Fruit fly (Drosophila melanogaster): ENCODE data around the gene Sfp96F.

Gene Sfp96F

DNA sequence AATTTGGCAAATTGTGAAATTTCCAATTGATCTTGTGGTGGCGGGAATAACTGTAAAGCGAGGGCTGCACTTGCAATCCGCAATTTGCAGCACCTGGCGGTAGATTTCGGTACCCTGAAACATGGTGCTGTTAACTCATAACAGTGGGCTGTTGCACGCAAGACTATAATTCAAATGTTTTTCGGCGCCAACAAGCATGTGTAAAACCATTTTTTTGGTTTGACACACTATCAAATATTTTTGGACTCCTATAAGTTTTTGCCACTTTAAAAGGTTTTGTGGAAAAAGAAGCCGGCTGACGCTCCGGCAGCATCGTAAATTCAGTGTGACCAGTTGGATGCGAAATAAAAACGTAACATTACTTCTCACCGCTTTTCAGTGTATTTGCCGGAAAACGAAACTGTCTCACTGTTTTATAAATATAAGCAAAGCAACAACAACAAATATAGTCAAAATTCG lies 21.2 kb upstream of the Sfp96F start, which contains the start of the genes CG14545 and CG5886:
TSS of gene CG14545 (minus strand) at position 68 of the 459 bp plus-strand sequence.
TSS of gene CG5886 (plus strand) at position 409 of the 459 bp plus-strand sequence.
- TF ChIP-seq Ets98B (GFP tag; IDR thresholded peaks at IDR 0.05) (no peak), Pif1A (GFP tag; optimal IDR thresholded peaks at IDR 0.05) (no peak), CG34367 (tag; optimal IDR thresholded peaks at IDR 0.05) (no peak), CG10348 (GFP tag; IDR thresholded peaks at IDR 0.05) (no peak), CG8159 (tag; optimal IDR thresholded peaks at IDR 0.05) (no peak), CG13204 (GFP tag; optimal IDR thresholded peaks at IDR 0.05) (no peak), CG15710 (tag; optimal IDR thresholded peaks at IDR 0.05) (no peak), CG8301 (tag; optimal IDR thresholded peaks at IDR 0.05) (no peak), CG14655 (GFP tag; optimal IDR thresholded peaks at IDR 0.05) (no peak), CG9948 (tag; optimal IDR thresholded peaks at IDR 0.05) (no peak), CG17806 (tag; optimal IDR thresholded peaks at IDR 0.05) (no peak), CG12605 (GFP tag; IDR thresholded peaks at IDR 0.05) (no peak), Snoo (tag; optimal IDR thresholded peaks at IDR 0.05) (no peak)

DNA sequence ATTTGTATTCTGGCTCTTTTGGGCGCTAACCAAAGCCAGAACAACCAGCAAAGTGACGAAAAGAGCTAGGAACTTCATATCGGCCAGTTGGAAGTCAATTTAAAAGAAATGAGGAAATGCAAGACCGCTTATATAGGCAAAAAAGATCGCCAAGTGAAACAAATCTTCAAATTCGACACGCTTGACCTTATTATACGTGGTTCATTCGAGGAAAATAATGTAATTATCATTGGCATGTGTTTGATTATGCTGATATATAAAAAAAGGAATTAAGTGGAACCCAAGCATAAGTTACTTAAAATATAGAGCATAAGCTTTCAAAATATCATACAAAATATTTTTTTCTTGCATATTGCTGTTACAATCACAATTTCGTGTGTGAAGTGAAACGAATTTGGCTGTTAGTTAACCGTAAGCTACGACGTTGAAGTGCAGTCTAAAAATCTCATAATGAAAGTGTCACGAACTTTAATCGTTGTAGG lies 1.8 kb upstream of the Sfp96F start, which contains the start of the genes Mst57Da and alpha4GT2:
TSS of gene Mst57Da (minus strand) at position 101 of the 482 bp plus-strand sequence.
TSS of gene alpha4GT2 (plus strand) at position 432 of the 482 bp plus-strand sequence.
- no peak for TF ChIP-seq Snoo (tag; optimal IDR thresholded peaks at IDR 0.05)
- TF ChIP-seq CG12605 (GFP tag; IDR thresholded peaks at IDR 0.05) = no peak
- no peak for TF ChIP-seq Pif1A (GFP tag; optimal IDR thresholded peaks at IDR 0.05)
- TF ChIP-seq CG8301 (tag; optimal IDR thresholded peaks at IDR 0.05) = no peak
- TF ChIP-seq fd96Ca (GFP tag; IDR thresholded peaks at IDR 0.05) = no peak
- no peak for TF ChIP-seq CG34367 (tag; optimal IDR thresholded peaks at IDR 0.05)
- TF ChIP-seq CG14655 (GFP tag; optimal IDR thresholded peaks at IDR 0.05) = no peak
- TF ChIP-seq gl (tag; optimal IDR thresholded peaks at IDR 0.05) = no peak
- no peak for TF ChIP-seq D1 (tag; optimal IDR thresholded peaks at IDR 0.05)
- TF ChIP-seq CG32121 (GFP tag; IDR thresholded peaks at IDR 0.05) = no peak
- no peak for TF ChIP-seq Pif1B (GFP tag; optimal IDR thresholded peaks at IDR 0.05)
- no peak for TF ChIP-seq CG8159 (tag; optimal IDR thresholded peaks at IDR 0.05)
- no peak for TF ChIP-seq CG4496 (GFP tag; IDR thresholded peaks at IDR 0.05)
- TF ChIP-seq rn (GFP tag; IDR thresholded peaks at IDR 0.05) = no peak
- no peak for TF ChIP-seq Ets98B (GFP tag; IDR thresholded peaks at IDR 0.05)
- TF ChIP-seq CG13204 (GFP tag; optimal IDR thresholded peaks at IDR 0.05) = no peak
- no peak for TF ChIP-seq CG10348 (GFP tag; IDR thresholded peaks at IDR 0.05)
- no peak for TF ChIP-seq CG15710 (tag; optimal IDR thresholded peaks at IDR 0.05)

DNA sequence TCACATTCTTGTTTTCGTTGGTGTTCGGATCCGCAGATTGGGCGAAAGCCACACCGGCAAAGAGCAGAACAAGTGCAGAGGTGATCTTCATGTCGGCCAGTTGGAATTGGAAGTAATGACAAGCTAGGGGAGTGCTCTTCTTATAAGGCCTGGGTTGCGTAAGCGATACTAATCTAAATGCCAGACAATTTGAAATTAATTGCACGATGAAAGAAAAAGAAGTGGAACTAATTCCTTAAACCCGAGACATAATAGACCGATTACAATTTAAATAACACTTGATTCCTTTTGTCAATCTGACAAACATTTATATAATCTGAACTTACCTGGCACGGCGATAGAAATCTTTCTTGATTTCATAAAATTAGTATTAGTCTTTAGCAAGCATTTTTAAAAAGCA lies 786 bp upstream of the Sfp96F start, which contains the start of gene Mst57Db:
TSS of gene Mst57Db (minus strand) at position 101 of the 400 bp plus-strand sequence.
- TF ChIP-seq Pif1B (GFP tag; optimal IDR thresholded peaks at IDR 0.05) = no peak

DNA sequence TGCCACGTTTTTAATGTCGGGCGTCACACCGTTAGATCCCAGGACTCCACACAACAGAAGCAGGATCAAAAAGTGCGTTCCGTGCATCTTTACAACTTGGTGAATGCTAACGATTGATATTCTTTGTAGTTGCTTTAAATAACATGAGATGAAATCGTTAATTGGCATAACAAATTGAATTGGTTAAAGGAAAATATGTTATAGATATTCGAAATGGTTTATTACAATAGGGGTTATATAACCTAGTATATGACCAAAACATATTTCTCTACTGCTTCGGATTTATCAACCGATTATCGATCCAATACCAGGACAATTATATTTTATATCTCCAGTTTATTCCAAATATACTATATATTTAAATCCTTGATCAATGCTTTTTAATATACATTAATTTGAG lies 430 bp downstream of the Sfp96F start, which contains the start of gene Mst57Dc:
TSS of gene Mst57Dc (minus strand) at position 101 of the 400 bp plus-strand sequence.
- TF ChIP-seq CG14655 (GFP tag; optimal IDR thresholded peaks at IDR 0.05) (no peak), CG8159 (tag; optimal IDR thresholded peaks at IDR 0.05) (no peak), CG12605 (GFP tag; IDR thresholded peaks at IDR 0.05) (no peak), rn (GFP tag; IDR thresholded peaks at IDR 0.05) (no peak), CG34367 (tag; optimal IDR thresholded peaks at IDR 0.05) (no peak), EcR (GFP tag; optimal IDR thresholded peaks at IDR 0.05) (no peak), Pif1B (GFP tag; optimal IDR thresholded peaks at IDR 0.05) (no peak), Snoo (tag; optimal IDR thresholded peaks at IDR 0.05) (no peak)

DNA sequence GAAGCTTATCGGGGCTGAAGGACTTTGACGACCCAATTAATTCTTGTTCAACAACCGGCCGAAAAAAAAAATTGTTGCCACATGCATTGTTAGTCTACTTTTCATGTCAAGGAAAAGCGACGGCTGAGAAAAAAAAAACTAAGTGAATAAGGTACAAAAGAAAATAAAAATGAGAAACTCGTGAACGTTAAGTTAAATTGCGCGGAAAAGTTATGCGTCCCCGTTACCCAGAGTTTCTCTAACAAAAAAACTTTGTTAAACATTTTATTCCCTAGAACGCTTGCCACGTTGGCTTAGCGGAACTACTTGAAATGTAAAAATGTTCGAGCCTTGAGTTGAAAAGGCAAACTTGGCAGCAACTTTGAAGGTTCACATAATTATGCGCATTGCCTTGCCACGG lies 14.8 kb downstream of the Sfp96F start, which contains the start of gene CG14354:
TSS of gene CG14354 (plus strand) at position 301 of the 400 bp plus-strand sequence.
- TF ChIP-seq CG17806 (tag; optimal IDR thresholded peaks at IDR 0.05) (no peak), EcR (GFP tag; optimal IDR thresholded peaks at IDR 0.05) (no peak), CG15710 (tag; optimal IDR thresholded peaks at IDR 0.05) (no peak), rn (GFP tag; IDR thresholded peaks at IDR 0.05) (no peak), CG13204 (GFP tag; optimal IDR thresholded peaks at IDR 0.05) (no peak), Pif1A (GFP tag; optimal IDR thresholded peaks at IDR 0.05) (no peak), CG34367 (tag; optimal IDR thresholded peaks at IDR 0.05) (no peak)

DNA sequence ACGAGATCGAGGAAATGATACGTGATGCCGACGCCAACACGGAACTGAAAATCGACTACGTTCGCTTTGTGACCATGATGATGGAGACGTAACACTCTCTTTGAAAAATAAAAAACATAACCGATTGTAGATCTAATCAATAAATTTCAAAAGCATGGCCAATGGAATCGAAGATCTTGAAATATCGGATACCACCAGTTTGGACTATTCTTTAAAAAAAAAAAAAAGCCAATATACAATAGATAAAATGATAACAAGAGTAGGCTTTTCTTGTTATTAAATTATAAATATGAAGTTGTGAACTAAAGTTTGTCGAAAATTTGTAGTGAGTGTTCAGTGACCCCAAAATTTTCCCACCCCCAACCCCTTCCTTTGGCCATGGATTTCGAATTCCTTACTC lies 18.4 kb downstream of the Sfp96F start, which contains the start of the genes Acam and CG17770:
TSS of gene Acam (plus strand) at position 301 of the 400 bp plus-strand sequence.
TSS of gene CG17770 (plus strand) at position 301 of the 400 bp plus-strand sequence.
- no peak for TF ChIP-seq CG10348 (GFP tag; IDR thresholded peaks at IDR 0.05)
- no peak for TF ChIP-seq CG14655 (GFP tag; optimal IDR thresholded peaks at IDR 0.05)
- TF ChIP-seq CG8159 (tag; optimal IDR thresholded peaks at IDR 0.05) = no peak
- no peak for TF ChIP-seq rn (GFP tag; IDR thresholded peaks at IDR 0.05)
- no peak for TF ChIP-seq CG4496 (GFP tag; IDR thresholded peaks at IDR 0.05)
- no peak for TF ChIP-seq CG8301 (tag; optimal IDR thresholded peaks at IDR 0.05)
- TF ChIP-seq fd96Ca (GFP tag; IDR thresholded peaks at IDR 0.05) = no peak
- TF ChIP-seq CG17806 (tag; optimal IDR thresholded peaks at IDR 0.05) = no peak
- TF ChIP-seq EcR (GFP tag; optimal IDR thresholded peaks at IDR 0.05) = no peak
- no peak for TF ChIP-seq Pif1A (GFP tag; optimal IDR thresholded peaks at IDR 0.05)

DNA sequence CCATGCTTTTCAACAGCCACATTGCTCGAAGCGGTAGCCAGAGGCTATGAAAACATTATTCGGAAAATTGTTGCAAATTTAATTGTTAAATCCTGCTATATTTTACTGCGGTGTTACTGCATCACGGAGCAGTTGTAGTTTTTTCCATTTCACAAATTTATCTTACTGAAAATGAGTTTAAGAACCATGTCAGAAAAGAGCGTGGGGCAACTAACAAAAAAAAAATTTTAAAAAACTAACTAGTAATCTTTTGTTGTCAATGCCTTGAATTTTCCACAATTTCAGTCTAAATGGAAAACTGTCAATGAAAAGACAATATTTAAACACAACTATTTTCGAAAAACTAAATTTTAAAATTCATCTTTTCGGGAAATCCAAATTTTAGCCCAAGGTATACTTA lies 19.2 kb downstream of the Sfp96F start, which contains the start of gene CG5024:
TSS of gene CG5024 (plus strand) at position 301 of the 400 bp plus-strand sequence.
- no peak for TF ChIP-seq Ets98B (GFP tag; IDR thresholded peaks at IDR 0.05)
- TF ChIP-seq CG12605 (GFP tag; IDR thresholded peaks at IDR 0.05) = no peak
- no peak for TF ChIP-seq EcR (GFP tag; optimal IDR thresholded peaks at IDR 0.05)
- no peak for TF ChIP-seq CG8159 (tag; optimal IDR thresholded peaks at IDR 0.05)

Measured in whole organism, pupa.